Worm (Caenorhabditis elegans): ENCODE data around the gene emb-4.

DNA sequence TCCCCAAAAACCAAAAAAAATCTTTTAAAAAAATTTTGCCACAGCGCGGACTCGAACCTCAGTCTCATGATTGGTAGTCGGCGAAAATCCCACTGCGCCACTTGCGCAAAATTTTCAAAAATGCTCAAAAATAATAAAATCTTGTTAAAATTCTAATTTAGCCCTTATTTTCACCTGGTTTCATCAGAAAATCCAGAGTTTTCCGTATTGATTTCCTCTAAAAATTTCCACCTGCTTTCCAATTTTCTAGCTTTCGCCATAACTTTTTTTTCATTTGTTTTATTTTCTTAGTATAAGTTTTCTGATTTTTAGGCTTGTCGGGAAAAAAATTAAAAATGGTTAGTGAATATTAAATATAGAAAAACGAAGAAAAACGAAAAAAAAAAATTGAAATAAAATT lies 67.4 kb downstream of the emb-4 start:
- TF ChIP-seq snpc-4 (tag; optimal IDR thresholded peaks at IDR 0.05) (no peak), blmp-1 (tag; optimal IDR thresholded peaks at IDR 0.05; ENCODE audit: insufficient read depth) (no peak), nhr-23 (tag; optimal IDR thresholded peaks at IDR 0.05) (no peak), ZK546.5 (tag; optimal IDR thresholded peaks at IDR 0.05) (no peak), ama-1 (optimal IDR thresholded peaks at IDR 0.05) (no peak), nhr-129 (tag; optimal IDR thresholded peaks at IDR 0.05) (no peak), unc-62 (GFP tag; optimal IDR thresholded peaks at IDR 0.05) (no peak), ztf-11 (tag; optimal IDR thresholded peaks at IDR 0.05) (no peak), skn-1 (tag; optimal IDR thresholded peaks at IDR 0.05) (no peak), lin-11 (tag; optimal IDR thresholded peaks at IDR 0.05) (no peak), lsy-2 (tag; optimal IDR thresholded peaks at IDR 0.05) (no peak)

Measured in whole organism, L2 larva.